Fruit fly (Drosophila melanogaster) whole organism, embryonic: ENCODE measurements around the gene Hmr.

Experiments used
- CG10147 ChIP-seq: fragments of 200-800 bp; sonication (Bioruptor generic); optimal IDR thresholded peaks from 2 replicates; lab custom pipeline; 2019; ENCODE audit warnings: missing biosample characterization, mild to moderate bottlenecking, missing genetic modification characterization, moderate library complexity
- CG10209 ChIP-seq: fragments of 200-800 bp; sonication (Bioruptor generic); optimal IDR thresholded peaks from 3 replicates; lab custom pipeline; 2017; ENCODE audit warnings: missing biosample characterization, mild to moderate bottlenecking, missing genetic modification characterization, missing genetic modification reagents
- CG1024 ChIP-seq: fragments of 200-800 bp; sonication (Bioruptor generic); IDR thresholded peaks from 2 replicates; pipeline ENCODE4 v1.3.6; 2022; ENCODE audit warnings: missing biosample characterization, missing genetic modification characterization
- CG10654 ChIP-seq: fragments of 200-800 bp; sonication (Bioruptor generic); optimal IDR thresholded peaks from 2 replicates; lab custom pipeline; 2016; ENCODE audit warnings: missing biosample characterization, missing genetic modification characterization
- CG10959 ChIP-seq: fragments of 200-800 bp; sonication (Bioruptor generic); IDR thresholded peaks from 2 replicates; pipeline ENCODE4 v1.3.6; 2022; ENCODE audit warnings: missing biosample characterization, missing genetic modification characterization
- CG12219 ChIP-seq: fragments of 200-800 bp; sonication (Bioruptor generic); optimal IDR thresholded peaks from 3 replicates; lab custom pipeline; 2018; ENCODE audit warnings: missing biosample characterization, mild to moderate bottlenecking, missing genetic modification characterization
- CG12236 ChIP-seq: fragments of 200-800 bp; sonication (Bioruptor generic); optimal IDR thresholded peaks from 2 replicates; lab custom pipeline; 2016; ENCODE audit warnings: missing biosample characterization, missing genetic modification characterization
- CG18262 ChIP-seq: fragments of 200-800 bp; optimal IDR thresholded peaks from 3 replicates; lab custom pipeline; 2019; ENCODE audit warnings: missing biosample characterization, mild to moderate bottlenecking, missing genetic modification characterization, moderate library complexity
- CG31441 ChIP-seq: fragments of 200-800 bp; sonication (Bioruptor generic); IDR thresholded peaks from 2 replicates; pipeline ENCODE4 v1.3.6; 2022; ENCODE audit warnings: missing biosample characterization, missing genetic modification characterization
- CG34376 ChIP-seq: fragments of 200-800 bp; sonication (Bioruptor generic); optimal IDR thresholded peaks from 2 replicates; lab custom pipeline; 2018; ENCODE audit warnings: missing biosample characterization, mild to moderate bottlenecking, missing genetic modification characterization
- CG42726 ChIP-seq: fragments of 200-800 bp; sonication (Bioruptor generic); IDR thresholded peaks from 2 replicates; pipeline ENCODE4 v1.3.6; 2022; ENCODE audit warnings: missing biosample characterization, missing genetic modification characterization; ENCODE audit not compliant: partially characterized antibody
- CG4820 ChIP-seq: fragments of 200-800 bp; sonication (Bioruptor generic); optimal IDR thresholded peaks from 3 replicates; lab custom pipeline; 2016; ENCODE audit warnings: missing biosample characterization, missing genetic modification characterization
- CG6683 ChIP-seq: fragments of 200-800 bp; sonication (Bioruptor generic); optimal IDR thresholded peaks from 2 replicates; lab custom pipeline; 2017; ENCODE audit warnings: missing biosample characterization, mild to moderate bottlenecking, missing genetic modification characterization, missing genetic modification reagents
- CG6791 ChIP-seq: fragments of 200-800 bp; sonication (Bioruptor generic); IDR thresholded peaks from 3 replicates; pipeline ENCODE4 v1.3.6; 2022; ENCODE audit warnings: missing biosample characterization, missing genetic modification characterization; ENCODE audit not compliant: partially characterized antibody
- CG7987 ChIP-seq: fragments of 200-800 bp; sonication (Bioruptor generic); optimal IDR thresholded peaks from 2 replicates; lab custom pipeline; 2018; ENCODE audit warnings: missing biosample characterization, mild to moderate bottlenecking, missing genetic modification characterization, moderate library complexity
- CG8765 ChIP-seq: fragments of 200-800 bp; sonication (Bioruptor generic); IDR thresholded peaks from 2 replicates; pipeline ENCODE4 v1.3.6; 2022; ENCODE audit warnings: missing biosample characterization, missing genetic modification characterization
- CG8924 ChIP-seq: fragments of 200-800 bp; optimal IDR thresholded peaks from 3 replicates; lab custom pipeline; 2019; ENCODE audit warnings: missing biosample characterization, mild to moderate bottlenecking, missing genetic modification characterization, moderate library complexity
- CG9727 ChIP-seq: fragments of 200-800 bp; sonication (Bioruptor generic); optimal IDR thresholded peaks from 3 replicates; lab custom pipeline; 2017; ENCODE audit warnings: missing biosample characterization, mild to moderate bottlenecking, missing genetic modification characterization
- CG9797 ChIP-seq: fragments of 200-800 bp; sonication (Bioruptor generic); optimal IDR thresholded peaks from 3 replicates; lab custom pipeline; 2018; ENCODE audit warnings: missing biosample characterization, mild to moderate bottlenecking, missing genetic modification characterization
- CG9817 ChIP-seq: fragments of 200-800 bp; sonication (Bioruptor generic); optimal IDR thresholded peaks from 2 replicates; lab custom pipeline; 2018; ENCODE audit warnings: missing biosample characterization, mild to moderate bottlenecking, missing genetic modification characterization, moderate library complexity
- CHES-1-like ChIP-seq: fragments of 200-800 bp; sonication (Bioruptor generic); optimal IDR thresholded peaks from 2 replicates; lab custom pipeline; 2016; ENCODE audit warnings: missing biosample characterization, missing genetic modification characterization
- HLHmδ ChIP-seq: fragments of 200-800 bp; sonication (Bioruptor generic); optimal IDR thresholded peaks from 2 replicates; lab custom pipeline; 2018; ENCODE audit warnings: missing biosample characterization, mild to moderate bottlenecking, missing genetic modification characterization, moderate library complexity
- HmgD ChIP-seq: fragments of 200-800 bp; sonication (Bioruptor generic); optimal IDR thresholded peaks from 3 replicates; lab custom pipeline; 2016; ENCODE audit warnings: missing biosample characterization, missing genetic modification characterization
- Mes4 ChIP-seq: fragments of 200-800 bp; sonication (Bioruptor generic); optimal IDR thresholded peaks from 2 replicates; lab custom pipeline; 2016; ENCODE audit warnings: missing biosample characterization, missing genetic modification characterization
- NC2β ChIP-seq: fragments of 200-800 bp; sonication (Bioruptor generic); optimal IDR thresholded peaks from 2 replicates; lab custom pipeline; 2016; ENCODE audit warnings: missing biosample characterization, missing genetic modification characterization
- Nf-YA ChIP-seq: fragments of 200-800 bp; sonication (Bioruptor generic); IDR thresholded peaks from 2 replicates; pipeline ENCODE4 v1.3.6; 2022; ENCODE audit warnings: missing biosample characterization, missing genetic modification characterization
- Pdp1 ChIP-seq, 2 experiments: fragments of 200-800 bp; sonication (Bioruptor generic); optimal IDR thresholded peaks; 3 replicates each; lab custom pipeline; 2016; ENCODE audit warnings: missing biosample characterization in 2 of 2, missing genetic modification characterization in 2 of 2, mild to moderate bottlenecking in 1 of 2, moderate library complexity in 1 of 2
- Six4 ChIP-seq: fragments of 200-800 bp; sonication (Bioruptor generic); optimal IDR thresholded peaks from 2 replicates; lab custom pipeline; 2016; ENCODE audit warnings: missing biosample characterization, missing genetic modification characterization
- ato ChIP-seq: fragments of 200-800 bp; sonication (Bioruptor generic); IDR thresholded peaks from 2 replicates; pipeline ENCODE4 v1.3.6; 2022; ENCODE audit warnings: missing biosample characterization, missing genetic modification characterization; ENCODE audit not compliant: partially characterized antibody
- bab2 ChIP-seq: fragments of 200-800 bp; sonication (Bioruptor generic); optimal IDR thresholded peaks from 2 replicates; lab custom pipeline; 2016; ENCODE audit warnings: missing biosample characterization, missing genetic modification characterization
- chn ChIP-seq: fragments of 200-800 bp; sonication (Bioruptor generic); optimal IDR thresholded peaks from 2 replicates; lab custom pipeline; 2016; ENCODE audit warnings: missing biosample characterization, missing genetic modification characterization
- crc ChIP-seq: fragments of 200-800 bp; sonication (Bioruptor generic); optimal IDR thresholded peaks from 2 replicates; lab custom pipeline; 2016; ENCODE audit warnings: missing biosample characterization, missing genetic modification characterization
- crol ChIP-seq: fragments of 200-800 bp; sonication (Bioruptor generic); IDR thresholded peaks from 2 replicates; pipeline ENCODE4 v1.3.6; 2022; ENCODE audit warnings: missing biosample characterization, missing genetic modification characterization
- dpn ChIP-seq, 2 experiments: fragments of 200-800 bp; sonication (Bioruptor generic); optimal IDR thresholded peaks; 3 replicates each; lab custom pipeline; 2016; ENCODE audit warnings: missing biosample characterization in 2 of 2, missing genetic modification characterization in 2 of 2
- eve ChIP-seq, 2 experiments: fragments of >200 bp; optimal IDR thresholded peaks; 2 replicates each; lab custom pipeline; 2017; ENCODE audit warnings: missing biosample characterization in 2 of 2, missing genetic modification characterization in 2 of 2
- fd102C ChIP-seq: fragments of 200-800 bp; sonication (Bioruptor generic); optimal IDR thresholded peaks from 2 replicates; lab custom pipeline; 2018; ENCODE audit warnings: missing biosample characterization, mild to moderate bottlenecking, missing genetic modification characterization, moderate library complexity
- fru ChIP-seq: fragments of >200 bp; optimal IDR thresholded peaks from 2 replicates; lab custom pipeline; 2017
- gt ChIP-seq: fragments of 200-800 bp; sonication (Bioruptor generic); IDR thresholded peaks from 2 replicates; pipeline ENCODE4 v1.3.6; 2022; ENCODE audit warnings: missing biosample characterization, missing genetic modification characterization
- insv ChIP-seq, 2 experiments: fragments of 200-800 bp; sonication (Bioruptor generic); optimal IDR thresholded peaks; 3 replicates each; lab custom pipeline; 2016 to 2018; ENCODE audit warnings: missing biosample characterization in 2 of 2, missing genetic modification characterization in 2 of 2
- ken ChIP-seq: fragments of 200-800 bp; sonication (Bioruptor generic); IDR thresholded peaks from 3 replicates; pipeline ENCODE4 v1.3.6; 2022; ENCODE audit warnings: missing biosample characterization, missing genetic modification characterization
- knrl ChIP-seq: fragments of 200-800 bp; sonication (Bioruptor generic); IDR thresholded peaks from 3 replicates; pipeline ENCODE4 v1.3.6; 2022; ENCODE audit warnings: missing biosample characterization, missing genetic modification characterization; ENCODE audit not compliant: partially characterized antibody
- lab ChIP-seq: fragments of 200-800 bp; sonication (Bioruptor generic); optimal IDR thresholded peaks from 3 replicates; lab custom pipeline; 2017; ENCODE audit warnings: missing biosample characterization, missing genetic modification characterization, mild to moderate bottlenecking, moderate library complexity, missing genetic modification reagents
- nerfin-2 ChIP-seq: fragments of 200-800 bp; sonication (Bioruptor generic); IDR thresholded peaks from 2 replicates; pipeline ENCODE4 v1.3.6; 2022; ENCODE audit warnings: missing biosample characterization, missing genetic modification characterization; ENCODE audit not compliant: partially characterized antibody
- pb ChIP-seq: fragments of 200-800 bp; sonication (Bioruptor generic); optimal IDR thresholded peaks from 3 replicates; lab custom pipeline; 2016; ENCODE audit warnings: missing biosample characterization, missing genetic modification characterization
- row ChIP-seq: fragments of 200-800 bp; sonication (Bioruptor generic); IDR thresholded peaks from 3 replicates; pipeline ENCODE4 v1.3.6; 2022; ENCODE audit warnings: missing biosample characterization, missing genetic modification characterization
- sd ChIP-seq: fragments of 200-800 bp; sonication (Bioruptor generic); optimal IDR thresholded peaks from 3 replicates; lab custom pipeline; 2018; ENCODE audit warnings: missing biosample characterization, mild to moderate bottlenecking, missing genetic modification characterization, moderate library complexity
- sens-2 ChIP-seq: fragments of 200-800 bp; sonication (Bioruptor generic); IDR thresholded peaks from 2 replicates; pipeline ENCODE4 v1.3.6; 2022; ENCODE audit warnings: missing biosample characterization, missing genetic modification characterization
- stwl ChIP-seq: fragments of 200-800 bp; sonication (Bioruptor generic); optimal IDR thresholded peaks from 3 replicates; lab custom pipeline; 2018; ENCODE audit warnings: missing biosample characterization, mild to moderate bottlenecking, missing genetic modification characterization, moderate library complexity
- ttk ChIP-seq: fragments of 200-800 bp; sonication (Bioruptor generic); IDR thresholded peaks from 2 replicates; pipeline ENCODE4 v2.1.2; 2022; ENCODE audit warnings: missing biosample characterization, missing genetic modification characterization
- twi ChIP-seq: fragments of 200-800 bp; optimal IDR thresholded peaks from 2 replicates; lab custom pipeline; 2019; ENCODE audit warnings: missing biosample characterization, mild to moderate bottlenecking, missing genetic modification characterization, moderate library complexity
- yki ChIP-seq: fragments of >200 bp; optimal IDR thresholded peaks from 3 replicates; lab custom pipeline; 2018

The Hmr gene

DNA sequence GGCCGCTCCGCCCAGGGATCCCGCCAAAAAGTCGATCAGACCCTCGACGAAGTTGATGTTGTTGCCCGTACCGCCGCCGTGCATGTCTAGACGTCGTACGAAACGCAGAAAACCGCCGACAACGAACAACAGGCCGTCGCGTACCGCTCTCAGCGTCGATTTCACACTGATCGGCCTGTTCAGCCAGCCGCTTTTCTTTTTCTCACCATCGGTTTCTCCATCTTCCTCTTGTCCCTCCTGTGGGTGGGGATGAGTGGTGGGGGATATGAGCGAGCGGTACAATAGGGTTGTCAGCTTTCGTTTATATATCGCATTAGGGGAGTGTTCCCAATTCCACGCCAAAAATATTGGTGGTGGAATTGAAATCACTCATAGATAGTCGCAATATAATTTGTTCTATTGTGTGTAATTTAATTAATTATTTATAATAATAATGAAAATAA is 5.8 kb upstream of the Hmr start (continued):
- TF ChIP-seq stwl (tag; lab: Kevin White, UChicago) (no peak), CG9727 (GFP tag; lab: Kevin White, UChicago) (peak; percentile 47), CG8765 (GFP tag; lab: Robert Waterston, UW) (peak; percentile 36; the same call in 1 of the 2 replicates), knrl (GFP tag; lab: Robert Waterston, UW) (no peak), dpn (GFP tag; optimal IDR thresholded peaks at IDR 0.05; lab: Kevin White, UChicago) (peak in 1 of 2 experiments; percentile 40), CG42726 (GFP tag; lab: Robert Waterston, UW) (no peak), Mes4 (GFP tag; lab: Kevin White, UChicago) (no peak), CG10209 (GFP tag; lab: Kevin White, UChicago) (peak; percentile 45), CG34376 (GFP tag; lab: Kevin White, UChicago) (peak; percentile 38), fru (lab: Kevin White, UChicago) (no peak), ken (GFP tag; lab: Robert Waterston, UW) (0 out of 3 replicates have a peak, but pooled peaks have one; percentile 14), CG9797 (GFP tag; lab: Kevin White, UChicago) (no peak), crol (GFP tag; lab: Robert Waterston, UW) (peak; percentile 86), bab2 (GFP tag; lab: Kevin White, UChicago) (no peak), CG6791 (GFP tag; lab: Robert Waterston, UW) (peak; percentile 12), CG4820 (peak; percentile 18), CG10654 (peak; percentile 17), chn (GFP tag; lab: Kevin White, UChicago) (peak; percentile 45), CG8924 (tag; lab: Kevin White, UChicago) (no peak), yki (lab: Kevin White, UChicago) (no peak), Six4 (peak; percentile 33), CG7987 (GFP tag; lab: Kevin White, UChicago) (no peak), Nf-YA (GFP tag; lab: Robert Waterston, UW) (no peak), pb (GFP tag; lab: Kevin White, UChicago) (no peak), ttk (GFP tag; lab: Robert Waterston, UW) (peak; percentile 50; the same call in 1 of the 2 replicates), CG10147 (GFP tag; lab: Kevin White, UChicago) (no peak), nerfin-2 (GFP tag; lab: Robert Waterston, UW) (peak; percentile 9; the same call in 1 of the 2 replicates), fd102C (no peak), ato (GFP tag; lab: Robert Waterston, UW) (no peak), CG6683 (GFP tag; lab: Kevin White, UChicago) (no peak), CG18262 (tag; lab: Kevin White, UChicago) (peak; percentile 41), eve (GFP tag; optimal IDR thresholded peaks at IDR 0.05; lab: Kevin White, UChicago) (no peak), row (GFP tag; lab: Robert Waterston, UW) (peak; percentile 86), insv (GFP tag; optimal IDR thresholded peaks at IDR 0.05; lab: Kevin White, UChicago) (no peak), Pdp1 (GFP tag; optimal IDR thresholded peaks at IDR 0.05; lab: Kevin White, UChicago) (no peak), CG31441 (GFP tag; lab: Robert Waterston, UW) (no peak; the same call in 1 of the 2 replicates), CG9817 (tag; lab: Kevin White, UChicago) (peak; percentile 75), HLHmδ (GFP tag; lab: Kevin White, UChicago) (no peak), twi (tag; lab: Kevin White, UChicago) (no peak), CG12236 (no peak), gt (GFP tag; lab: Robert Waterston, UW) (no peak), sd (tag; lab: Kevin White, UChicago) (no peak), crc (no peak), CG12219 (no peak), NC2β (no peak), CG10959 (GFP tag; lab: Robert Waterston, UW) (peak; percentile 26; the same call in 1 of the 2 replicates), CG1024 (GFP tag; lab: Robert Waterston, UW) (no peak), HmgD (GFP tag; lab: Kevin White, UChicago) (no peak), CHES-1-like (GFP tag; lab: Kevin White, UChicago) (no peak), sens-2 (no peak), lab (GFP tag; lab: Kevin White, UChicago) (no peak)
